Fruit fly (Drosophila melanogaster) whole organism, embryonic: ENCODE results near the gene rols.
A peak's percentile ranks its signal among the peaks of the same experiment; 100 is the strongest.

ENCODE experiments used
- ATbp ChIP-seq: fragments of 200-800 bp; sonication (Bioruptor generic); optimal IDR thresholded peaks from 2 replicates; lab custom pipeline; 2017; ENCODE audit warnings: missing biosample characterization, mild to moderate bottlenecking, missing genetic modification characterization, missing genetic modification reagents
- Atf6 ChIP-seq: fragments of 200-800 bp; sonication (Bioruptor generic); IDR thresholded peaks from 2 replicates; pipeline ENCODE4 v1.3.6; 2022; ENCODE audit warnings: missing biosample characterization, missing genetic modification characterization
- CG10274 ChIP-seq: fragments of 200-800 bp; sonication (Bioruptor generic); optimal IDR thresholded peaks from 3 replicates; lab custom pipeline; 2017; ENCODE audit warnings: missing biosample characterization, mild to moderate bottlenecking, missing genetic modification characterization
- CG10979 ChIP-seq: fragments of 200-800 bp; sonication (Bioruptor generic); optimal IDR thresholded peaks from 2 replicates; lab custom pipeline; 2018; ENCODE audit warnings: missing biosample characterization, mild to moderate bottlenecking, missing genetic modification characterization, moderate library complexity
- CG11093 ChIP-seq: fragments of 200-800 bp; sonication (Bioruptor generic); IDR thresholded peaks from 3 replicates; pipeline ENCODE4 v1.3.6; 2022; ENCODE audit warnings: missing biosample characterization, missing genetic modification characterization
- CG13287 ChIP-seq: fragments of 200-800 bp; sonication (Bioruptor generic); IDR thresholded peaks from 2 replicates; pipeline ENCODE4 v1.3.6; 2022; ENCODE audit warnings: missing biosample characterization, missing genetic modification characterization; ENCODE audit not compliant: partially characterized antibody
- CG13775 ChIP-seq: fragments of 200-800 bp; sonication (Bioruptor generic); optimal IDR thresholded peaks from 3 replicates; lab custom pipeline; 2017; ENCODE audit warnings: missing biosample characterization, mild to moderate bottlenecking, missing genetic modification characterization
- CG13894 ChIP-seq: fragments of 200-800 bp; sonication (Bioruptor generic); optimal IDR thresholded peaks from 3 replicates; lab custom pipeline; 2018; ENCODE audit warnings: missing biosample characterization, mild to moderate bottlenecking, missing genetic modification characterization, moderate library complexity
- CG14441 ChIP-seq: fragments of 200-800 bp; sonication (Bioruptor generic); IDR thresholded peaks from 2 replicates; pipeline ENCODE4 v1.3.6; 2022; ENCODE audit warnings: missing biosample characterization, missing genetic modification characterization
- CG14667 ChIP-seq: fragments of 200-800 bp; sonication (Bioruptor generic); IDR thresholded peaks from 2 replicates; pipeline ENCODE4 v1.3.6; 2022; ENCODE audit warnings: missing biosample characterization, missing genetic modification characterization
- CG14710 ChIP-seq: fragments of 200-800 bp; sonication (Bioruptor generic); optimal IDR thresholded peaks from 3 replicates; lab custom pipeline; 2019; ENCODE audit warnings: missing biosample characterization, mild to moderate bottlenecking, missing genetic modification characterization, moderate library complexity
- CG15696 ChIP-seq: fragments of 200-800 bp; sonication (Bioruptor generic); optimal IDR thresholded peaks from 2 replicates; lab custom pipeline; 2019; ENCODE audit warnings: missing biosample characterization, mild to moderate bottlenecking, missing genetic modification characterization, moderate library complexity
- CG17359 ChIP-seq: fragments of 200-800 bp; sonication (Bioruptor generic); optimal IDR thresholded peaks from 3 replicates; lab custom pipeline; 2018; ENCODE audit warnings: missing biosample characterization, mild to moderate bottlenecking, missing genetic modification characterization, moderate library complexity
- CG17802 ChIP-seq: fragments of 200-800 bp; sonication (Bioruptor generic); optimal IDR thresholded peaks from 2 replicates; lab custom pipeline; 2018; ENCODE audit warnings: missing biosample characterization, mild to moderate bottlenecking, missing genetic modification characterization, moderate library complexity
- CG18262 ChIP-seq: fragments of 200-800 bp; optimal IDR thresholded peaks from 3 replicates; lab custom pipeline; 2019; ENCODE audit warnings: missing biosample characterization, mild to moderate bottlenecking, missing genetic modification characterization, moderate library complexity
- CG31388 ChIP-seq: fragments of 200-800 bp; sonication (Bioruptor generic); optimal IDR thresholded peaks from 2 replicates; lab custom pipeline; 2016; ENCODE audit warnings: missing biosample characterization, missing genetic modification characterization
- CG34376 ChIP-seq: fragments of 200-800 bp; sonication (Bioruptor generic); optimal IDR thresholded peaks from 2 replicates; lab custom pipeline; 2018; ENCODE audit warnings: missing biosample characterization, mild to moderate bottlenecking, missing genetic modification characterization
- CG43689 ChIP-seq: fragments of 200-800 bp; sonication (Bioruptor generic); IDR thresholded peaks from 2 replicates; pipeline ENCODE4 v1.3.6; 2022; ENCODE audit warnings: missing biosample characterization, missing genetic modification characterization
- CG4820 ChIP-seq: fragments of 200-800 bp; sonication (Bioruptor generic); optimal IDR thresholded peaks from 3 replicates; lab custom pipeline; 2016; ENCODE audit warnings: missing biosample characterization, missing genetic modification characterization
- CG6765 ChIP-seq: fragments of 200-800 bp; sonication (Bioruptor generic); optimal IDR thresholded peaks from 3 replicates; lab custom pipeline; 2017; ENCODE audit warnings: missing biosample characterization, mild to moderate bottlenecking, missing genetic modification characterization
- CG6791 ChIP-seq: fragments of 200-800 bp; sonication (Bioruptor generic); IDR thresholded peaks from 3 replicates; pipeline ENCODE4 v1.3.6; 2022; ENCODE audit warnings: missing biosample characterization, missing genetic modification characterization; ENCODE audit not compliant: partially characterized antibody
- CG7745 ChIP-seq: fragments of 200-800 bp; sonication (Bioruptor generic); optimal IDR thresholded peaks from 2 replicates; lab custom pipeline; 2018; ENCODE audit warnings: missing biosample characterization, mild to moderate bottlenecking, missing genetic modification characterization, moderate library complexity
- CG8478 ChIP-seq: fragments of >200 bp; optimal IDR thresholded peaks from 2 replicates; lab custom pipeline; 2018
- CG8944 ChIP-seq: fragments of 200-800 bp; sonication (Bioruptor generic); optimal IDR thresholded peaks from 3 replicates; lab custom pipeline; 2016; ENCODE audit warnings: missing biosample characterization, missing genetic modification characterization
- CG9609 ChIP-seq: fragments of 200-800 bp; sonication (Bioruptor generic); optimal IDR thresholded peaks from 3 replicates; lab custom pipeline; 2016; ENCODE audit warnings: missing biosample characterization, missing genetic modification characterization
- Dad ChIP-seq: fragments of 200-800 bp; sonication (Bioruptor generic); optimal IDR thresholded peaks from 3 replicates; lab custom pipeline; 2016; ENCODE audit warnings: missing biosample characterization, missing genetic modification characterization
- Dref ChIP-seq: fragments of 200-800 bp; sonication (Bioruptor generic); IDR thresholded peaks from 2 replicates; pipeline ENCODE4 v1.3.6; 2022; ENCODE audit warnings: missing biosample characterization, missing genetic modification characterization
- Drgx ChIP-seq: fragments of 200-800 bp; sonication (Bioruptor generic); IDR thresholded peaks from 2 replicates; pipeline ENCODE4 v1.3.6; 2022; ENCODE audit warnings: missing biosample characterization, missing genetic modification characterization
- Ets97D ChIP-seq: fragments of 200-800 bp; sonication (Bioruptor generic); optimal IDR thresholded peaks from 3 replicates; lab custom pipeline; 2016; ENCODE audit warnings: missing biosample characterization, missing genetic modification characterization
- MTF-1 ChIP-seq: fragments of 200-800 bp; sonication (Bioruptor generic); optimal IDR thresholded peaks from 2 replicates; lab custom pipeline; 2018; ENCODE audit warnings: missing biosample characterization, mild to moderate bottlenecking, missing genetic modification characterization, borderline replicate concordance
- Mrtf ChIP-seq: fragments of 200-800 bp; sonication (Bioruptor generic); IDR thresholded peaks from 3 replicates; pipeline ENCODE4 v1.3.6; 2022; ENCODE audit warnings: missing biosample characterization, missing genetic modification characterization
- Myb ChIP-seq: fragments of 200-800 bp; sonication (Bioruptor generic); optimal IDR thresholded peaks from 2 replicates; lab custom pipeline; 2016; ENCODE audit warnings: missing biosample characterization, missing genetic modification characterization
- Side ChIP-seq: fragments of 200-800 bp; sonication (Bioruptor generic); optimal IDR thresholded peaks from 2 replicates; lab custom pipeline; 2016; ENCODE audit warnings: missing biosample characterization, missing genetic modification characterization
- Xrp1 ChIP-seq: fragments of 200-800 bp; sonication (Bioruptor generic); IDR thresholded peaks from 2 replicates; pipeline ENCODE4 v1.3.6; 2022; ENCODE audit warnings: missing biosample characterization, missing genetic modification characterization
- ac ChIP-seq: fragments of 200-800 bp; sonication (Bioruptor generic); optimal IDR thresholded peaks from 3 replicates; lab custom pipeline; 2017; ENCODE audit warnings: missing biosample characterization, mild to moderate bottlenecking, missing genetic modification characterization
- bab2 ChIP-seq: fragments of 200-800 bp; sonication (Bioruptor generic); optimal IDR thresholded peaks from 2 replicates; lab custom pipeline; 2016; ENCODE audit warnings: missing biosample characterization, missing genetic modification characterization
- crol ChIP-seq: fragments of 200-800 bp; sonication (Bioruptor generic); IDR thresholded peaks from 2 replicates; pipeline ENCODE4 v1.3.6; 2022; ENCODE audit warnings: missing biosample characterization, missing genetic modification characterization
- disco-r ChIP-seq: fragments of 200-800 bp; sonication (Bioruptor generic); optimal IDR thresholded peaks from 2 replicates; lab custom pipeline; 2016; ENCODE audit warnings: missing biosample characterization, missing genetic modification characterization
- ewg ChIP-seq: fragments of 200-800 bp; sonication (Bioruptor generic); optimal IDR thresholded peaks from 3 replicates; lab custom pipeline; 2017; ENCODE audit warnings: mild to moderate bottlenecking, missing biosample characterization, missing genetic modification reagents, missing genetic modification characterization
- eyg ChIP-seq: fragments of 200-800 bp; sonication (Bioruptor generic); optimal IDR thresholded peaks from 3 replicates; lab custom pipeline; 2016; ENCODE audit warnings: missing biosample characterization, missing genetic modification characterization
- hbn ChIP-seq: fragments of 200-800 bp; sonication (Bioruptor generic); IDR thresholded peaks from 2 replicates; pipeline ENCODE4 v1.3.6; 2022; ENCODE audit warnings: missing biosample characterization, missing genetic modification characterization; ENCODE audit not compliant: partially characterized antibody
- kay ChIP-seq: fragments of 200-800 bp; sonication (Bioruptor generic); optimal IDR thresholded peaks from 2 replicates; lab custom pipeline; 2016; ENCODE audit warnings: missing biosample characterization, missing genetic modification characterization
- ken ChIP-seq: fragments of 200-800 bp; sonication (Bioruptor generic); IDR thresholded peaks from 3 replicates; pipeline ENCODE4 v1.3.6; 2022; ENCODE audit warnings: missing biosample characterization, missing genetic modification characterization
- nau ChIP-seq: fragments of 200-800 bp; sonication (Bioruptor generic); optimal IDR thresholded peaks from 3 replicates; lab custom pipeline; 2017; ENCODE audit warnings: missing biosample characterization, mild to moderate bottlenecking, missing genetic modification characterization, missing genetic modification reagents
- oc ChIP-seq: fragments of 200-800 bp; sonication (Bioruptor generic); optimal IDR thresholded peaks from 2 replicates; lab custom pipeline; 2018; ENCODE audit warnings: missing biosample characterization, mild to moderate bottlenecking, missing genetic modification characterization, moderate library complexity
- psq ChIP-seq: fragments of 200-800 bp; sonication (Bioruptor generic); optimal IDR thresholded peaks from 2 replicates; lab custom pipeline; 2017; ENCODE audit warnings: missing biosample characterization, missing genetic modification characterization
- stc ChIP-seq: fragments of 200-800 bp; sonication (Bioruptor generic); IDR thresholded peaks from 2 replicates; pipeline ENCODE4 v1.3.6; 2022; ENCODE audit warnings: missing biosample characterization, missing genetic modification characterization
- toy ChIP-seq: fragments of 200-800 bp; sonication (Bioruptor generic); IDR thresholded peaks from 2 replicates; pipeline ENCODE4 v1.3.6; 2022; ENCODE audit warnings: missing biosample characterization, missing genetic modification characterization
- wek ChIP-seq: fragments of 200-800 bp; sonication (Bioruptor generic); optimal IDR thresholded peaks from 3 replicates; lab custom pipeline; 2018; ENCODE audit warnings: missing biosample characterization, mild to moderate bottlenecking, missing genetic modification characterization, moderate library complexity
- wor ChIP-seq: fragments of 200-800 bp; sonication (Bioruptor generic); IDR thresholded peaks from 2 replicates; pipeline ENCODE4 v1.3.6; 2022; ENCODE audit warnings: missing biosample characterization, missing genetic modification characterization
- z ChIP-seq: fragments of 200-800 bp; sonication (Bioruptor generic); IDR thresholded peaks from 3 replicates; pipeline ENCODE4 v1.3.6; 2022; ENCODE audit warnings: missing biosample characterization, missing genetic modification characterization
- zfh1 ChIP-seq: fragments of 200-800 bp; sonication (Bioruptor generic); IDR thresholded peaks from 3 replicates; pipeline ENCODE4 v1.3.6; 2022; ENCODE audit warnings: missing biosample characterization, missing genetic modification characterization

Gene rols

dm6 chr3L:12060101-12060500 is 4.6 kb downstream of the rols start (continued):
- no peak for TF ChIP-seq Ets97D (GFP tag; lab: Kevin White, UChicago)
- TF ChIP-seq CG8944 (GFP tag; lab: Kevin White, UChicago) = no peak
- TF ChIP-seq CG14710 (tag; lab: Kevin White, UChicago) = peak; percentile 19
- TF ChIP-seq z (GFP tag; lab: Robert Waterston, UW) = no peak
- TF ChIP-seq Dref (GFP tag; lab: Robert Waterston, UW) = no peak
- TF ChIP-seq Xrp1 (GFP tag; lab: Robert Waterston, UW) = 0 out of 2 replicates have a peak, but pooled peaks have one; percentile 12
- no peak for TF ChIP-seq toy (GFP tag; lab: Robert Waterston, UW)
- no peak for TF ChIP-seq ken (GFP tag; lab: Robert Waterston, UW)
- no peak for TF ChIP-seq Drgx (GFP tag; lab: Robert Waterston, UW)
- no peak for TF ChIP-seq CG31388 (GFP tag; lab: Kevin White, UChicago)
- 0 out of 3 replicates have a peak, but pooled peaks have one; percentile 21 for TF ChIP-seq zfh1 (GFP tag; lab: Robert Waterston, UW)
- no peak for TF ChIP-seq CG34376 (GFP tag; lab: Kevin White, UChicago)
- TF ChIP-seq CG13287 (GFP tag; lab: Robert Waterston, UW) = no peak
- no peak for TF ChIP-seq nau (GFP tag; lab: Kevin White, UChicago)
- no peak for TF ChIP-seq crol (GFP tag; lab: Robert Waterston, UW)
- no peak for TF ChIP-seq CG4820
- TF ChIP-seq CG13894 (tag; lab: Kevin White, UChicago) = no peak
- TF ChIP-seq CG17802 (tag; lab: Kevin White, UChicago) = no peak
- TF ChIP-seq eyg = no peak
- TF ChIP-seq kay (GFP tag; lab: Kevin White, UChicago) = no peak
- no peak for TF ChIP-seq disco-r (GFP tag; lab: Kevin White, UChicago)
- peak; percentile 3 for TF ChIP-seq ATbp (GFP tag; lab: Kevin White, UChicago)
- peak; percentile 18 for TF ChIP-seq CG18262
- no peak for TF ChIP-seq CG7745
- no peak for TF ChIP-seq CG14667 (GFP tag; lab: Robert Waterston, UW)
- no peak for TF ChIP-seq CG6791 (GFP tag; lab: Robert Waterston, UW)
- TF ChIP-seq bab2 (GFP tag; lab: Kevin White, UChicago) = no peak
- no peak for TF ChIP-seq CG11093
- TF ChIP-seq stc (GFP tag; lab: Robert Waterston, UW) = no peak
- no peak for TF ChIP-seq CG13775
- TF ChIP-seq Mrtf (GFP tag; lab: Robert Waterston, UW) = no peak
- no peak for TF ChIP-seq ewg (GFP tag; lab: Kevin White, UChicago)
- no peak for TF ChIP-seq ac (GFP tag; lab: Kevin White, UChicago)
- TF ChIP-seq MTF-1 = no peak
- TF ChIP-seq oc (tag; lab: Kevin White, UChicago) = no peak
- TF ChIP-seq wek (GFP tag; lab: Kevin White, UChicago) = no peak
- TF ChIP-seq CG15696 (tag; lab: Kevin White, UChicago) = peak; percentile 15
- TF ChIP-seq CG10274 (GFP tag; lab: Kevin White, UChicago) = no peak
- no peak for TF ChIP-seq wor (GFP tag; lab: Robert Waterston, UW)
- TF ChIP-seq Myb = no peak
- no peak for TF ChIP-seq CG6765
- no peak for TF ChIP-seq hbn (GFP tag; lab: Robert Waterston, UW)
- TF ChIP-seq CG10979 (tag; lab: Kevin White, UChicago) = peak; percentile 21
- TF ChIP-seq Atf6 (GFP tag; lab: Robert Waterston, UW) = no peak
- TF ChIP-seq CG43689 (GFP tag; lab: Robert Waterston, UW) = no peak
- peak; percentile 1 for TF ChIP-seq CG17359 (tag; lab: Kevin White, UChicago)
- TF ChIP-seq Dad = no peak
- TF ChIP-seq CG9609 (GFP tag; lab: Kevin White, UChicago) = no peak
- TF ChIP-seq psq (GFP tag; lab: Kevin White, UChicago) = no peak
- no peak for TF ChIP-seq CG14441 (GFP tag; lab: Robert Waterston, UW)
- TF ChIP-seq CG8478 (lab: Kevin White, UChicago) = no peak
- TF ChIP-seq Side (GFP tag; lab: Kevin White, UChicago) = no peak
